Fruit fly (Drosophila melanogaster) whole organism, embryonic: ENCODE data around the gene CG33784.

ENCODE experiments used
- ATbp ChIP-seq: fragments of 200-800 bp; sonication (Bioruptor generic); optimal IDR thresholded peaks from 2 replicates; lab custom pipeline; 2017; ENCODE audit warnings: missing biosample characterization, mild to moderate bottlenecking, missing genetic modification characterization, missing genetic modification reagents
- Asciz ChIP-seq: fragments of 200-800 bp; sonication (Bioruptor generic); optimal IDR thresholded peaks from 2 replicates; lab custom pipeline; 2017; ENCODE audit warnings: missing biosample characterization, mild to moderate bottlenecking, missing genetic modification characterization, missing genetic modification reagents
- CG10147 ChIP-seq: fragments of 200-800 bp; sonication (Bioruptor generic); optimal IDR thresholded peaks from 2 replicates; lab custom pipeline; 2019; ENCODE audit warnings: missing biosample characterization, mild to moderate bottlenecking, missing genetic modification characterization, moderate library complexity
- CG12744 ChIP-seq: fragments of 200-800 bp; sonication (Bioruptor generic); optimal IDR thresholded peaks from 2 replicates; lab custom pipeline; 2016; ENCODE audit warnings: missing biosample characterization, missing genetic modification characterization
- CG12942 ChIP-seq: fragments of 200-800 bp; sonication (Bioruptor generic); optimal IDR thresholded peaks from 3 replicates; lab custom pipeline; 2016; ENCODE audit warnings: missing biosample characterization, missing genetic modification characterization
- CG13624 ChIP-seq: fragments of 200-800 bp; sonication (Bioruptor generic); optimal IDR thresholded peaks from 2 replicates; lab custom pipeline; 2016; ENCODE audit warnings: missing biosample characterization, missing genetic modification characterization
- CG13775 ChIP-seq: fragments of 200-800 bp; sonication (Bioruptor generic); optimal IDR thresholded peaks from 3 replicates; lab custom pipeline; 2017; ENCODE audit warnings: missing biosample characterization, mild to moderate bottlenecking, missing genetic modification characterization
- CG14050 ChIP-seq: fragments of 200-800 bp; sonication (Bioruptor generic); IDR thresholded peaks from 3 replicates; pipeline ENCODE4 v1.3.6; 2022; ENCODE audit warnings: missing biosample characterization, missing genetic modification characterization
- CG15073 ChIP-seq: fragments of 200-800 bp; sonication (Bioruptor generic); optimal IDR thresholded peaks from 2 replicates; lab custom pipeline; 2016; ENCODE audit warnings: missing biosample characterization, missing genetic modification characterization
- CG3281 ChIP-seq: fragments of 200-800 bp; sonication (Bioruptor generic); optimal IDR thresholded peaks from 3 replicates; lab custom pipeline; 2017; ENCODE audit warnings: missing biosample characterization, mild to moderate bottlenecking, missing genetic modification characterization
- CG33213 ChIP-seq: fragments of 200-800 bp; sonication (Bioruptor generic); optimal IDR thresholded peaks from 3 replicates; lab custom pipeline; 2016; ENCODE audit warnings: missing biosample characterization, missing genetic modification characterization
- CG34224 ChIP-seq: fragments of 200-800 bp; sonication (Bioruptor generic); IDR thresholded peaks from 3 replicates; pipeline ENCODE4 v1.3.6; 2022; ENCODE audit warnings: missing biosample characterization, missing genetic modification characterization; ENCODE audit not compliant: partially characterized antibody
- CG4854 ChIP-seq: fragments of 200-800 bp; sonication (Bioruptor generic); optimal IDR thresholded peaks from 2 replicates; lab custom pipeline; 2016; ENCODE audit warnings: missing biosample characterization, missing genetic modification characterization, inconsistent platforms
- CG7556 ChIP-seq: fragments of 200-800 bp; sonication (Bioruptor generic); optimal IDR thresholded peaks from 2 replicates; lab custom pipeline; 2017; ENCODE audit warnings: missing biosample characterization, mild to moderate bottlenecking, missing genetic modification characterization
- CG8290 ChIP-seq, 3 experiments: fragments of 200-800 bp; sonication (Bioruptor generic); optimal IDR thresholded peaks; 2 replicates each; lab custom pipeline; 2016 to 2019; ENCODE audit warnings: missing biosample characterization in 3 of 3, missing genetic modification characterization in 3 of 3, mild to moderate bottlenecking in 2 of 3, moderate library complexity in 1 of 3
- CG9437 ChIP-seq: fragments of 200-800 bp; sonication (Bioruptor generic); optimal IDR thresholded peaks from 2 replicates; lab custom pipeline; 2018; ENCODE audit warnings: missing biosample characterization, mild to moderate bottlenecking, missing genetic modification characterization
- CHES-1-like ChIP-seq: fragments of 200-800 bp; sonication (Bioruptor generic); optimal IDR thresholded peaks from 2 replicates; lab custom pipeline; 2016; ENCODE audit warnings: missing biosample characterization, missing genetic modification characterization
- HLH3B ChIP-seq: fragments of 200-800 bp; sonication (Bioruptor generic); IDR thresholded peaks from 2 replicates; pipeline ENCODE4 v1.3.6; 2022; ENCODE audit warnings: missing biosample characterization, missing genetic modification characterization
- HLHmδ ChIP-seq: fragments of 200-800 bp; sonication (Bioruptor generic); optimal IDR thresholded peaks from 2 replicates; lab custom pipeline; 2018; ENCODE audit warnings: missing biosample characterization, mild to moderate bottlenecking, missing genetic modification characterization, moderate library complexity
- HmgZ ChIP-seq: fragments of 200-800 bp; sonication (Bioruptor generic); optimal IDR thresholded peaks from 2 replicates; lab custom pipeline; 2018; ENCODE audit warnings: missing biosample characterization, mild to moderate bottlenecking, missing genetic modification characterization
- Hmr ChIP-seq: fragments of 200-800 bp; sonication (Bioruptor generic); optimal IDR thresholded peaks from 3 replicates; lab custom pipeline; 2017; ENCODE audit warnings: mild to moderate bottlenecking, missing biosample characterization, missing genetic modification reagents, missing genetic modification characterization
- Hr78 ChIP-seq, 2 experiments: fragments of 200-800 bp in 1 of 2; fragments of >200 bp in 1 of 2; sonication (Bioruptor generic) in 1 of 2; optimal IDR thresholded peaks; 2 replicates each; lab custom pipeline; 2017 to 2019; ENCODE audit warnings: missing biosample characterization in 2 of 2, missing genetic modification characterization in 2 of 2, mild to moderate bottlenecking in 1 of 2, moderate library complexity in 1 of 2
- Jarid2 ChIP-seq: fragments of 200-800 bp; sonication (Bioruptor generic); optimal IDR thresholded peaks from 3 replicates; lab custom pipeline; 2017; ENCODE audit warnings: mild to moderate bottlenecking, missing biosample characterization, missing genetic modification reagents, missing genetic modification characterization
- Lim3 ChIP-seq: fragments of 200-800 bp; sonication (Bioruptor generic); IDR thresholded peaks from 2 replicates; pipeline ENCODE4 v1.3.6; 2022; ENCODE audit warnings: missing biosample characterization, missing genetic modification characterization
- NFAT ChIP-seq: fragments of 200-800 bp; sonication (Bioruptor generic); IDR thresholded peaks from 2 replicates; pipeline ENCODE4 v1.3.6; 2022; ENCODE audit warnings: missing biosample characterization, missing genetic modification characterization
- PHDP ChIP-seq: fragments of 200-800 bp; sonication (Bioruptor generic); optimal IDR thresholded peaks from 3 replicates; lab custom pipeline; 2018; ENCODE audit warnings: missing biosample characterization, mild to moderate bottlenecking, missing genetic modification characterization, moderate library complexity
- Ptx1 ChIP-seq: fragments of 200-800 bp; sonication (Bioruptor generic); IDR thresholded peaks from 2 replicates; pipeline ENCODE4 v1.3.6; 2022; ENCODE audit warnings: missing biosample characterization, missing genetic modification characterization
- btn ChIP-seq: fragments of 200-800 bp; sonication (Bioruptor generic); optimal IDR thresholded peaks from 2 replicates; lab custom pipeline; 2016; ENCODE audit warnings: missing biosample characterization, missing genetic modification characterization
- chinmo ChIP-seq: fragments of 200-800 bp; sonication (Bioruptor generic); IDR thresholded peaks from 4 replicates; pipeline ENCODE4 v1.3.6; 2022; ENCODE audit warnings: missing biosample characterization, missing genetic modification characterization; ENCODE audit not compliant: partially characterized antibody
- dimm ChIP-seq: fragments of 200-800 bp; sonication (Bioruptor generic); IDR thresholded peaks from 2 replicates; pipeline ENCODE4 v1.3.6; 2022; ENCODE audit warnings: missing biosample characterization, missing genetic modification characterization
- dysf ChIP-seq: fragments of 200-800 bp; sonication (Bioruptor generic); IDR thresholded peaks from 3 replicates; pipeline ENCODE4 v1.3.6; 2022; ENCODE audit warnings: missing biosample characterization, missing genetic modification characterization
- eyg ChIP-seq: fragments of 200-800 bp; sonication (Bioruptor generic); optimal IDR thresholded peaks from 3 replicates; lab custom pipeline; 2016; ENCODE audit warnings: missing biosample characterization, missing genetic modification characterization
- gfzf ChIP-seq: fragments of 200-800 bp; sonication (Bioruptor generic); optimal IDR thresholded peaks from 2 replicates; lab custom pipeline; 2016; ENCODE audit warnings: missing biosample characterization, mild to moderate bottlenecking, missing genetic modification characterization, moderate library complexity
- hth ChIP-seq: fragments of >200 bp; optimal IDR thresholded peaks from 2 replicates; lab custom pipeline; 2017; ENCODE audit warnings: inconsistent platforms
- insv ChIP-seq, 2 experiments: fragments of 200-800 bp; sonication (Bioruptor generic); optimal IDR thresholded peaks; 3 replicates each; lab custom pipeline; 2016 to 2018; ENCODE audit warnings: missing biosample characterization in 2 of 2, missing genetic modification characterization in 2 of 2
- ken ChIP-seq: fragments of 200-800 bp; sonication (Bioruptor generic); IDR thresholded peaks from 3 replicates; pipeline ENCODE4 v1.3.6; 2022; ENCODE audit warnings: missing biosample characterization, missing genetic modification characterization
- klu ChIP-seq: fragments of 200-800 bp; sonication (Bioruptor generic); IDR thresholded peaks from 2 replicates; pipeline ENCODE4 v1.3.6; 2022; ENCODE audit warnings: missing biosample characterization, missing genetic modification characterization
- lab ChIP-seq: fragments of 200-800 bp; sonication (Bioruptor generic); optimal IDR thresholded peaks from 3 replicates; lab custom pipeline; 2017; ENCODE audit warnings: missing biosample characterization, missing genetic modification characterization, mild to moderate bottlenecking, moderate library complexity, missing genetic modification reagents
- nmo ChIP-seq: fragments of 200-800 bp; sonication (Bioruptor generic); optimal IDR thresholded peaks from 2 replicates; lab custom pipeline; 2018; ENCODE audit warnings: missing biosample characterization, mild to moderate bottlenecking, missing genetic modification characterization, moderate library complexity
- pzg ChIP-seq: fragments of 200-800 bp; sonication (Bioruptor generic); optimal IDR thresholded peaks from 3 replicates; lab custom pipeline; 2018; ENCODE audit warnings: missing biosample characterization, mild to moderate bottlenecking, missing genetic modification characterization, moderate library complexity
- salm ChIP-seq: fragments of 200-800 bp; sonication (Bioruptor generic); optimal IDR thresholded peaks from 2 replicates; lab custom pipeline; 2018; ENCODE audit warnings: missing biosample characterization, mild to moderate bottlenecking, missing genetic modification characterization
- so ChIP-seq: fragments of 200-800 bp; sonication (Bioruptor generic); IDR thresholded peaks from 3 replicates; pipeline ENCODE4 v1.3.6; 2022; ENCODE audit warnings: missing biosample characterization, missing genetic modification characterization
- trem ChIP-seq: fragments of 200-800 bp; optimal IDR thresholded peaks from 3 replicates; lab custom pipeline; 2019; ENCODE audit warnings: missing biosample characterization, mild to moderate bottlenecking, missing genetic modification characterization, moderate library complexity
- tup ChIP-seq: fragments of 200-800 bp; sonication (Bioruptor generic); optimal IDR thresholded peaks from 2 replicates; lab custom pipeline; 2016; ENCODE audit warnings: missing biosample characterization, mild to moderate bottlenecking, missing genetic modification characterization, moderate library complexity
- wdn ChIP-seq: fragments of 200-800 bp; sonication (Bioruptor generic); IDR thresholded peaks from 2 replicates; pipeline ENCODE4 v1.3.6; 2022; ENCODE audit warnings: missing biosample characterization, missing genetic modification characterization
- zfh1 ChIP-seq: fragments of 200-800 bp; sonication (Bioruptor generic); IDR thresholded peaks from 3 replicates; pipeline ENCODE4 v1.3.6; 2022; ENCODE audit warnings: missing biosample characterization, missing genetic modification characterization

CG33784 gene

DNA sequence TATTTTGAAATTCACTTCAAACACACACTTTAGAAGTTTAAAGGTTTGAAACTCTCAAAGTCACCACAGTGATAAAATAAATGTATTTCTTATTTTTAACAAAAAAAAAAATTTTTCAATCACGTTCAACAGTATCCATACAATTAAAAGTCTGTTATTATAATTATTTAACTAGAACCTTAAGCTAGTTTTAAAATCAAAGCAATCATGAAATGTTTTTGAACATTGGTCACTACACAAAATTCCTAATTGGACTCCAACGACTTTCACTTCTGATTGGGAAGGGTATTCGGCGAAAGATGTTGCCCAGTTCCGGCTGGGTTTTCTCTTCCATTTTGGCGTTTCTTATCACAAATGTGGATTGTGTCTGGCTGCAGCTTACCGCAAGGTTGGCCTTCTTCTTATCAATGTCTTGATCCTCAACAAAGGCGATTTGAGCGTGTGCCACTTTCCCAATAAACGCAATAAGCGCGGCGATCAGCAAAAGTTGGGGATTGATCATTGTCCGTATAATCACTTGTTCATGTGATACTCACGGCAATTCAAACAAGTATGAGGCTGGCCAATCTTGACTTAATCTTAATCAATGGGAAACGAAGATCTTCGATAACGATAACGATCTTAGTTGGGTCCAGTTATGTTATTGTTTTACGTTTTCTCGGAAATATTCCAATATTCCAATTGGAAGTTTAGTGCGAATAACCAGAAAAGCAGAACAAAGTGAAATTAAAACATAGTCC, 19.5 kb upstream of the CG33784 start (continued):
- peak; percentile 54 for TF ChIP-seq CG9437 (GFP tag; lab: Kevin White, UChicago)
- peak; percentile 45 for TF ChIP-seq nmo (GFP tag; lab: Kevin White, UChicago)
- TF ChIP-seq gfzf (GFP tag; lab: Kevin White, UChicago): no peak
- TF ChIP-seq Jarid2: no peak
- peak; percentile 33 for TF ChIP-seq PHDP
- peak; percentile 37; the same call in 1 of the 2 replicates for TF ChIP-seq Ptx1
- TF ChIP-seq CG13775 (GFP tag; lab: Kevin White, UChicago): peak; percentile 40
- TF ChIP-seq Hmr: peak; percentile 40
- no peak for TF ChIP-seq salm (tag; lab: Kevin White, UChicago)
- TF ChIP-seq Asciz (GFP tag; lab: Kevin White, UChicago): peak; percentile 66
- no peak for TF ChIP-seq HLHmδ (GFP tag; lab: Kevin White, UChicago)
- no peak for TF ChIP-seq HmgZ (tag; lab: Kevin White, UChicago)
- TF ChIP-seq CG10147 (GFP tag; lab: Kevin White, UChicago): peak; percentile 48
- no peak; the same call in 2 of the 3 replicates for TF ChIP-seq CG34224 (GFP tag; lab: Robert Waterston, UW)
- TF ChIP-seq dimm (GFP tag; lab: Robert Waterston, UW): no peak
- TF ChIP-seq CG8290 (GFP tag; optimal IDR thresholded peaks at IDR 0.05; lab: Kevin White, UChicago): no peak
- no peak for TF ChIP-seq CG8290 (tag; optimal IDR thresholded peaks at IDR 0.05; lab: Kevin White, UChicago)
- no peak for TF ChIP-seq Lim3 (GFP tag; lab: Robert Waterston, UW)
- no peak for TF ChIP-seq trem (tag; lab: Kevin White, UChicago)
- TF ChIP-seq tup (GFP tag; lab: Kevin White, UChicago): no peak
- peak; percentile 83 to 98 for TF ChIP-seq insv (GFP tag; optimal IDR thresholded peaks at IDR 0.05; lab: Kevin White, UChicago)
- TF ChIP-seq eyg: no peak
- TF ChIP-seq chinmo (GFP tag; lab: Robert Waterston, UW): no peak
- no peak for TF ChIP-seq wdn
- peak; percentile 50 for TF ChIP-seq ATbp
- peak; percentile 64 for TF ChIP-seq CG7556 (GFP tag; lab: Kevin White, UChicago)
- TF ChIP-seq CG3281: peak; percentile 45
- TF ChIP-seq btn (GFP tag; lab: Kevin White, UChicago): no peak
- TF ChIP-seq CG33213 (GFP tag; lab: Kevin White, UChicago): no peak
- TF ChIP-seq so: no peak
- no peak for TF ChIP-seq CG14050 (GFP tag; lab: Robert Waterston, UW)
- no peak for TF ChIP-seq pzg (GFP tag; lab: Kevin White, UChicago)
- TF ChIP-seq CG12744 (GFP tag; lab: Kevin White, UChicago): no peak
- no peak for TF ChIP-seq klu (GFP tag; lab: Robert Waterston, UW)
- TF ChIP-seq CG12942: no peak
- no peak for TF ChIP-seq NFAT (GFP tag; lab: Robert Waterston, UW)
- no peak for TF ChIP-seq ken (GFP tag; lab: Robert Waterston, UW)
- TF ChIP-seq Hr78 (GFP tag; optimal IDR thresholded peaks at IDR 0.05; lab: Kevin White, UChicago): no peak
- no peak for TF ChIP-seq CG13624 (GFP tag; lab: Kevin White, UChicago)
- TF ChIP-seq lab: no peak
- no peak for TF ChIP-seq CG4854 (GFP tag; lab: Kevin White, UChicago)
- no peak for TF ChIP-seq CG15073 (GFP tag; lab: Kevin White, UChicago)
- TF ChIP-seq dysf (GFP tag; lab: Robert Waterston, UW): 0 out of 3 replicates have a peak, but pooled peaks have one; percentile 36
- no peak for TF ChIP-seq CHES-1-like (GFP tag; lab: Kevin White, UChicago)
- TF ChIP-seq zfh1 (GFP tag; lab: Robert Waterston, UW): no peak
- TF ChIP-seq hth (lab: Kevin White, UChicago): no peak
- no peak for TF ChIP-seq HLH3B
